Worm (Caenorhabditis elegans): Measurements from ENCODE around the gene D2007.1.

DNA sequence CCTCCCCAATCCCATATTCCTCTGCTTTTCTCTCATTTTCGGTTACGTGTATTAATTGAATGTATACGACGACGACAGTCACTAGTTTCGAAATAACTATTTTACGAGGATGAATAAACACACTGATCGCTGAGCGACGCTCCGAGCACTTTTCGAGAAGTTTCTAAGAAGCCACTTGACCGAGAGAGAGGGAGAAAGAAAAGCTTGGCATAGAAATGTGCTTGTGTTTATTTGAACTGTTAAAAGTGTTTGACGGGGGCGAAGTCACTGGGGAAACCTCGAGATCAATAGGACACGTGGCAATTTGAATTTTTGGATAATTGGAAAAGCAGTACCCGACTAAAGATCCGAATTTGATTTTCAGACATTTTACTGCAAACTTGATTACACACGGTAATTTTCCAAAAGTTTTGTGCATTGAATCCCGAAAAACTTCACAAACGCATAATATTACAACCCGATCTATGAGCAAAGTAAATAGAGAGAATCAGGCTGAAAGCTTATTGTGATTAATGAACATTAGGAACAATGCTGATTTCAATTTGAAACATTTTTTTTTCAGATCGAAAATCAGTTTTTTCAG lies 18.7 kb upstream of the D2007.1 start:
- TF ChIP-seq Y53F4B.3 (GFP tag; IDR thresholded peaks at IDR 0.05) (no peak), tlf-1 (GFP tag; optimal IDR thresholded peaks at IDR 0.05) (no peak), rec-8 (tag; optimal IDR thresholded peaks at IDR 0.05) (no peak), attf-3 (GFP tag; conservative IDR thresholded peaks at IDR 0.05) (no peak), ztf-22 (GFP tag; optimal IDR thresholded peaks at IDR 0.05) (no peak), ceh-27 (GFP tag; optimal IDR thresholded peaks at IDR 0.05) (no peak)
